Worm (Caenorhabditis elegans) whole organism, late embryonic: ENCODE measurements around the gene pdk-1.

Experiments
- K02D7.2 ChIP-seq: sonication (generic microtip); optimal IDR thresholded peaks from 2 replicates; lab custom pipeline; 2017; ENCODE audit warnings: mild to moderate bottlenecking, missing genetic modification characterization, missing compliant biosample characterization
- K09A11.1 ChIP-seq: sonication (generic microtip); optimal IDR thresholded peaks from 2 replicates; lab custom pipeline; 2017; ENCODE audit warnings: antibody characterized with exemption, mild to moderate bottlenecking, missing genetic modification characterization, missing compliant biosample characterization; ENCODE audit not compliant: insufficient read depth
- Y22D7AL.16 ChIP-seq: sonication (generic microtip); optimal IDR thresholded peaks from 2 replicates; lab custom pipeline; 2016; ENCODE audit warnings: missing genetic modification characterization, missing compliant biosample characterization
- ahr-1 ChIP-seq: sonication (generic microtip); optimal IDR thresholded peaks from 2 replicates; lab custom pipeline; 2016; ENCODE audit warnings: missing genetic modification characterization, missing compliant biosample characterization
- ama-1 ChIP-seq: fragments of 150-350 bp; optimal IDR thresholded peaks from 2 replicates; lab custom pipeline; 2014
- ceh-14 ChIP-seq: sonication (generic microtip); optimal IDR thresholded peaks from 2 replicates; lab custom pipeline; 2016; ENCODE audit warnings: missing genotype, missing genetic modification characterization, missing compliant biosample characterization
- ceh-22 ChIP-seq: sonication (generic microtip); optimal IDR thresholded peaks from 2 replicates; lab custom pipeline; 2017; ENCODE audit warnings: missing biosample characterization, missing genetic modification characterization
- ceh-30 ChIP-seq: fragments of 150-350 bp; optimal IDR thresholded peaks from 2 replicates; lab custom pipeline; 2014; ENCODE audit warnings: missing biosample characterization, missing genetic modification characterization
- ceh-34 ChIP-seq: sonication (generic microtip); optimal IDR thresholded peaks from 2 replicates; lab custom pipeline; 2016; ENCODE audit warnings: mild to moderate bottlenecking, missing genetic modification characterization, missing compliant biosample characterization
- ceh-45 ChIP-seq: fragments of 200-800 bp; sonication (Bioruptor generic); IDR thresholded peaks from 2 replicates; pipeline ENCODE4 v1.3.6; 2022; ENCODE audit warnings: missing genetic modification reagents, missing genetic modification characterization, missing compliant biosample characterization
- ceh-48 ChIP-seq: sonication (generic microtip); optimal IDR thresholded peaks from 2 replicates; lab custom pipeline; 2016; ENCODE audit warnings: missing genetic modification characterization, inconsistent platforms, missing compliant biosample characterization
- che-1 ChIP-seq: sonication (generic microtip); optimal IDR thresholded peaks from 2 replicates; lab custom pipeline; 2016; ENCODE audit warnings: mild to moderate bottlenecking, missing genetic modification characterization, missing compliant biosample characterization
- dmd-4 ChIP-seq: sonication (generic microtip); optimal IDR thresholded peaks from 2 replicates; lab custom pipeline; 2016; ENCODE audit warnings: borderline replicate concordance, missing genetic modification characterization, missing compliant biosample characterization
- dve-1 ChIP-seq: sonication (generic microtip); optimal IDR thresholded peaks from 2 replicates; lab custom pipeline; 2017; ENCODE audit warnings: antibody characterized with exemption, mild to moderate bottlenecking, missing genetic modification characterization, missing compliant biosample characterization
- elt-2 ChIP-seq: sonication (generic microtip); optimal IDR thresholded peaks from 2 replicates; lab custom pipeline; 2016; ENCODE audit warnings: missing genetic modification reagents, missing genetic modification characterization, missing compliant biosample characterization
- ets-4 ChIP-seq: sonication (generic microtip); optimal IDR thresholded peaks from 2 replicates; lab custom pipeline; 2016; ENCODE audit warnings: missing genetic modification characterization, missing compliant biosample characterization
- fkh-6 ChIP-seq: sonication (generic microtip); optimal IDR thresholded peaks from 2 replicates; lab custom pipeline; 2016; ENCODE audit warnings: missing genetic modification characterization, missing compliant biosample characterization
- hlh-13 ChIP-seq: fragments of 200-800 bp; sonication (Bioruptor generic); optimal IDR thresholded peaks from 2 replicates; lab custom pipeline; 2018; ENCODE audit warnings: mild to moderate bottlenecking, missing genetic modification characterization, missing compliant biosample characterization
- hlh-30 ChIP-seq: sonication (generic microtip); optimal IDR thresholded peaks from 2 replicates; lab custom pipeline; 2017; ENCODE audit warnings: antibody characterized with exemption, missing genetic modification characterization, missing compliant biosample characterization; ENCODE audit not compliant: insufficient read depth
- nhr-11 ChIP-seq: fragments of 150-350 bp; optimal IDR thresholded peaks from 2 replicates; lab custom pipeline; 2014; ENCODE audit warnings: missing biosample characterization, missing genetic modification characterization
- nhr-232 ChIP-seq: sonication (generic microtip); optimal IDR thresholded peaks from 2 replicates; lab custom pipeline; 2016; ENCODE audit warnings: missing genetic modification characterization, missing compliant biosample characterization
- pag-3 ChIP-seq: sonication (generic microtip); optimal IDR thresholded peaks from 2 replicates; lab custom pipeline; 2016; ENCODE audit warnings: missing compliant biosample characterization, missing genetic modification characterization, borderline replicate concordance
- pax-1 ChIP-seq: fragments of 150-350 bp; optimal IDR thresholded peaks from 2 replicates; lab custom pipeline; 2014; ENCODE audit warnings: missing biosample characterization, missing genetic modification characterization
- pha-2 ChIP-seq: sonication (generic microtip); optimal IDR thresholded peaks from 2 replicates; lab custom pipeline; 2017; ENCODE audit warnings: mild to moderate bottlenecking, missing genetic modification characterization, missing compliant biosample characterization
- pha-4 ChIP-seq: fragments of 150-350 bp; optimal IDR thresholded peaks from 2 replicates; lab custom pipeline; 2018; ENCODE audit warnings: missing biosample characterization, missing genetic modification reagents, missing genetic modification characterization
- sdc-2 ChIP-seq: sonication (generic microtip); optimal IDR thresholded peaks from 2 replicates; lab custom pipeline; 2016; ENCODE audit warnings: missing genotype, missing genetic modification characterization, missing compliant biosample characterization
- syd-9 ChIP-seq: sonication (generic microtip); optimal IDR thresholded peaks from 2 replicates; lab custom pipeline; 2016; ENCODE audit warnings: mild to moderate bottlenecking, missing genetic modification characterization, moderate library complexity, missing compliant biosample characterization
- unc-86 ChIP-seq: sonication (generic microtip); optimal IDR thresholded peaks from 2 replicates; lab custom pipeline; 2016; ENCODE audit warnings: missing genetic modification characterization, missing compliant biosample characterization
- zip-5 ChIP-seq: sonication (generic microtip); optimal IDR thresholded peaks from 2 replicates; lab custom pipeline; 2016; ENCODE audit warnings: missing genetic modification characterization, missing compliant biosample characterization

pdk-1 gene

DNA sequence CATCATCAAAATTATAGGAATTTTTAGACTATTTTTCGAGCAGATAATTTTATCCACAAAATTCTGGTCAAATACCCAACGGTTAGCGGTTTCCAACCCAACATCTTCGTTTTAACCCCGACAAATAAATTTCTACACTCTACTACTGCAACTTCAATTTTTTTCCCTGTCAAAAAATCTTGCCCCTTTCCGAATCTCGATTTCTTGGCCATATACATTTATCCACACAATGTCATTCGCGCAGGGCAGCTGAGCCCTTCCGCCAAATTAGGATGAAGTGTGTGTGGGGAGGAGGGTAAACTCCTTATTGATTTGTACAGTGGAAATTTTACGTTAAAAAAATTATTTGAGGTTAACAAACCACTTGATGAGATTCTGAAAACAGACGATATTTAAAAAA lies 23.7 kb downstream of the pdk-1 start (continued):
- TF ChIP-seq pax-1 (tag; lab: Kevin White, UChicago) (peak; percentile 54), ceh-22 (tag; lab: Kevin White, UChicago) (peak; percentile 72), ceh-48 (tag; lab: Kevin White, UChicago) (peak; percentile 78), nhr-11 (tag; lab: Kevin White, UChicago) (no peak), pha-2 (tag; lab: Kevin White, UChicago) (no peak), ceh-45 (GFP tag; lab: Robert Waterston, UW) (no peak), elt-2 (tag; lab: Kevin White, UChicago) (peak; percentile 47), unc-86 (peak; percentile 34), Y22D7AL.16 (tag; lab: Kevin White, UChicago) (no peak), hlh-30 (peak; percentile 35)

- no peak for TF ChIP-seq ets-4
These were observed 37.2 kb downstream of the pdk-1 start, which contains the start of gene F56C3.3 for ce11 chrX:1358295-1358694. TSS of gene F56C3.3 (minus strand) at chrX:1358395.

- TF ChIP-seq ceh-22 (tag; lab: Kevin White, UChicago) (no peak), nhr-232 (tag; lab: Kevin White, UChicago) (no peak), dve-1 (tag; lab: Kevin White, UChicago) (no peak), pha-2 (tag; lab: Kevin White, UChicago) (no peak), ahr-1 (tag; lab: Kevin White, UChicago) (no peak)
These were observed 39.5 kb downstream of the pdk-1 start, which contains the start of gene F56C3.4 for ce11 chrX:1360631-1361030. TSS of gene F56C3.4 (minus strand) at chrX:1360731.

- TF ChIP-seq zip-5 (tag; lab: Kevin White, UChicago): no peak
- no peak for TF ChIP-seq pha-4
- TF ChIP-seq pha-2 (tag; lab: Kevin White, UChicago): no peak
- TF ChIP-seq dmd-4 (tag; lab: Kevin White, UChicago): no peak
- no peak for TF ChIP-seq K09A11.1 (tag; lab: Kevin White, UChicago)
- TF ChIP-seq fkh-6: no peak
- no peak for TF ChIP-seq pag-3 (tag; lab: Kevin White, UChicago)
- no peak for TF ChIP-seq nhr-11 (tag; lab: Kevin White, UChicago)
- TF ChIP-seq syd-9 (tag; lab: Kevin White, UChicago): no peak
- no peak for TF ChIP-seq K02D7.2 (tag; lab: Kevin White, UChicago)
- TF ChIP-seq ceh-48 (tag; lab: Kevin White, UChicago): no peak
- TF ChIP-seq che-1: no peak
- TF ChIP-seq ceh-14 (tag; lab: Kevin White, UChicago): no peak
- no peak for TF ChIP-seq ceh-34 (tag; lab: Kevin White, UChicago)
- no peak for TF ChIP-seq hlh-13 (GFP tag; lab: Kevin White, UChicago)
- no peak for TF ChIP-seq ama-1 (lab: Kevin White, UChicago)
These were observed 46.3 kb downstream of the pdk-1 start, which contains the start of gene dgn-2 for ce11 chrX:1367416-1367815. TSS of gene dgn-2 (minus strand) at chrX:1367516.

DNA sequence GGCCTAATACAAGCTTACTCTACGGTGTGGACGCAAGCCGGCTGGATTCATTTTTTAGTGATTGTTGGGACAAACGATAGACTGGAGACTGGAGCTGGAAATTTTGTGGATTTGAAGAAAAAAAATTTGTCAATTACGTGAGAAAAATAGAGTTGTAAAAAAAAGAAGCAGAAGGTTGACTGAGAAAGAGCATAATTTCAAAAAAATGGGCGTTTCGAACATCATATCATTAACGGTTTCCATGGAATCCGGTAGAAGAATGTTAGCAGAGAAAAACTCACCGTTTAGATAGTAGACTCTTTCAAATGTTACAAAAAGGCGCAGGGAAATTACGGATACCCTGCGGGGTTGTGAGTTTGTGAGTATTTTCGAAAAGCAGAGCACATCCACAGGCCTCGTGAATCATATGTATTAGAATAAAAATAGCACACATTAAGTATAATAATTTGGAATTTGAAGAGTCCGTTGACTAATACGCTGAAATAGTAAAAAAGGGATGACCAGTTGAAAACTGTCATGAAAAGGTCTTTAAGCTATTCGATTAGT lies 49.7 kb downstream of the pdk-1 start, which contains the start of gene F56C3.7:
TSS of gene F56C3.7 (minus strand) at position 51 of the 546 bp plus-strand sequence.
- no peak for TF ChIP-seq ceh-34 (tag; lab: Kevin White, UChicago)
- peak; percentile 95 for TF ChIP-seq sdc-2 (tag; lab: Kevin White, UChicago)

- TF ChIP-seq elt-2 (tag; lab: Kevin White, UChicago): peak; percentile 27
- no peak for TF ChIP-seq ceh-45 (GFP tag; lab: Robert Waterston, UW)
These were observed 50.5 kb downstream of the pdk-1 start, which contains the start of gene fbxa-190 for ce11 chrX:1371688-1372087. TSS of gene fbxa-190 (plus strand) at chrX:1372012.

- TF ChIP-seq che-1: no peak
- no peak for TF ChIP-seq ceh-30
- no peak for TF ChIP-seq unc-86
- no peak for TF ChIP-seq hlh-13 (GFP tag; lab: Kevin White, UChicago)
- TF ChIP-seq ahr-1 (tag; lab: Kevin White, UChicago): no peak
- TF ChIP-seq, all 69 proteins: peak for 0
These were observed 51.3 kb downstream of the pdk-1 start for ce11 chrX:1372464-1372863.
